Fruit fly (Drosophila melanogaster): ENCODE measurements around the gene sov.

DNA sequence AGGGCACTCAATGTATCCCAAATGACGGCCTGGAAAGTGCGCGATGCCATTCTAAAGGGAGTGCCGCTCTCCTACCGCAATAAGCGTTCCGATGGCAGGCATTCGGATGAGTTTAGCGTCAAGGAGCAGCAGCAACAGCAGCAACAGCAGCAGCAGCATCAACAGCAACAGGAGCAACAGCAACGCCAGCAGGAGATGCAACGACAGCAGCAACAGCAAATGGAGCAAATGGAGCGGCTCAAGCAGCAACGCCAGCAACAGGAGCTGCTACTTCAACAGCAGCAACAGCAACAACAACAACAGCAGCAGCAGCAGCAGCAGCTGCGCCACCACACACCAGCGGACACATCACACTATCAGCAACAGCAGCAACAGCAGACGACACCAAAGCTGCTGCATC, 40.0 kb upstream of the sov start:
- TF ChIP-seq Dek (tag; optimal IDR thresholded peaks at IDR 0.05) = no peak
- TF ChIP-seq CG10462 (GFP tag; optimal IDR thresholded peaks at IDR 0.05) = no peak
- TF ChIP-seq CG15601 (tag; optimal IDR thresholded peaks at IDR 0.05) = no peak
- no peak for TF ChIP-seq Six4 (GFP tag; optimal IDR thresholded peaks at IDR 0.05)
